Worm (Caenorhabditis elegans) whole organism, midembryonic: ENCODE results near the gene Y69H2.17.

Experiments
- T22C8.4 ChIP-seq: fragments of 200-800 bp; sonication (Bioruptor generic); IDR thresholded peaks from 2 replicates; pipeline ENCODE4 v1.3.6; 2022; ENCODE audit warnings: missing genetic modification characterization, missing compliant biosample characterization
- cog-1 ChIP-seq: sonication (generic microtip); optimal IDR thresholded peaks from 2 replicates; lab custom pipeline; 2016; ENCODE audit warnings: missing genetic modification characterization, missing compliant biosample characterization
- flt-1 ChIP-seq: fragments of 200-800 bp; sonication (Bioruptor generic); IDR thresholded peaks from 2 replicates; pipeline ENCODE4 v1.3.6; 2022; ENCODE audit warnings: missing genetic modification characterization, missing compliant biosample characterization
- klf-2 ChIP-seq: fragments of 200-800 bp; sonication (Bioruptor generic); conservative IDR thresholded peaks from 2 replicates; pipeline ENCODE4 v1.3.6; 2022; ENCODE audit warnings: missing genetic modification reagents, missing genetic modification characterization, missing compliant biosample characterization
- med-1 ChIP-seq: sonication (generic microtip); optimal IDR thresholded peaks from 2 replicates; lab custom pipeline; 2017; ENCODE audit warnings: missing genetic modification characterization, mild to moderate bottlenecking, missing compliant biosample characterization, antibody characterized with exemption, missing genetic modification reagents; ENCODE audit not compliant: insufficient read depth
- ref-1 ChIP-seq: fragments of 200-800 bp; sonication (Bioruptor generic); conservative IDR thresholded peaks from 2 replicates; pipeline ENCODE4 v1.3.6; 2022; ENCODE audit warnings: missing genetic modification reagents, missing genetic modification characterization, missing compliant biosample characterization
- tab-1 ChIP-seq: fragments of 200-800 bp; sonication (Bioruptor generic); IDR thresholded peaks from 2 replicates; pipeline ENCODE4 v1.3.6; 2022; ENCODE audit warnings: missing genetic modification characterization, missing compliant biosample characterization
- ztf-29 ChIP-seq: fragments of 200-800 bp; sonication (Bioruptor generic); IDR thresholded peaks from 2 replicates; pipeline ENCODE4 v1.3.6; 2022; ENCODE audit warnings: missing genetic modification reagents, missing genetic modification characterization, missing compliant biosample characterization

- TF ChIP-seq flt-1, result no peak
- TF ChIP-seq klf-2, result no peak
- TF ChIP-seq ztf-29 (GFP tag; lab: Robert Waterston, UW), result no peak
- TF ChIP-seq tab-1 (GFP tag; lab: Robert Waterston, UW), result no peak
- TF ChIP-seq ref-1 (GFP tag; lab: Robert Waterston, UW), result no peak
- no peak for TF ChIP-seq cog-1
- no peak for TF ChIP-seq med-1 (GFP tag; lab: Kevin White, UChicago)
- TF ChIP-seq T22C8.4 (GFP tag; lab: Robert Waterston, UW), result no peak
Observed at ce11 chrV:18670017-18670416, 14.7 kb upstream of the Y69H2.17 start, which contains the start of gene Y69H2.10.
